Fruit fly (Drosophila melanogaster) whole organism, embryonic: ENCODE data around the gene aralar1.
A peak's percentile ranks its signal among the peaks of the same experiment; 100 is the strongest.

Experiments
- Atf-2 ChIP-seq: fragments of 200-800 bp; sonication (Bioruptor generic); optimal IDR thresholded peaks from 2 replicates; lab custom pipeline; 2016; ENCODE audit warnings: missing biosample characterization, missing genetic modification characterization
- CG10147 ChIP-seq: fragments of 200-800 bp; sonication (Bioruptor generic); optimal IDR thresholded peaks from 2 replicates; lab custom pipeline; 2019; ENCODE audit warnings: missing biosample characterization, mild to moderate bottlenecking, missing genetic modification characterization, moderate library complexity
- CG10267 ChIP-seq: fragments of 200-800 bp; sonication (Bioruptor generic); optimal IDR thresholded peaks from 2 replicates; lab custom pipeline; 2018; ENCODE audit warnings: missing biosample characterization, mild to moderate bottlenecking, missing genetic modification characterization, moderate library complexity
- CG10462 ChIP-seq: fragments of 200-800 bp; sonication (Bioruptor generic); optimal IDR thresholded peaks from 2 replicates; lab custom pipeline; 2016; ENCODE audit warnings: missing biosample characterization, missing genetic modification characterization
- CG11696 ChIP-seq: fragments of 200-800 bp; sonication (Bioruptor generic); IDR thresholded peaks from 2 replicates; pipeline ENCODE4 v1.3.6; 2022; ENCODE audit warnings: missing biosample characterization, missing genetic modification characterization
- CG12391 ChIP-seq: fragments of 200-800 bp; sonication (Bioruptor generic); optimal IDR thresholded peaks from 3 replicates; lab custom pipeline; 2018; ENCODE audit warnings: missing biosample characterization, mild to moderate bottlenecking, missing genetic modification characterization, moderate library complexity
- CG13296 ChIP-seq: fragments of 200-800 bp; sonication (Bioruptor generic); optimal IDR thresholded peaks from 3 replicates; lab custom pipeline; 2018; ENCODE audit warnings: missing biosample characterization, mild to moderate bottlenecking, missing genetic modification characterization
- CG14050 ChIP-seq: fragments of 200-800 bp; sonication (Bioruptor generic); IDR thresholded peaks from 3 replicates; pipeline ENCODE4 v1.3.6; 2022; ENCODE audit warnings: missing biosample characterization, missing genetic modification characterization
- CG15269 ChIP-seq: fragments of 200-800 bp; sonication (Bioruptor generic); optimal IDR thresholded peaks from 2 replicates; lab custom pipeline; 2018; ENCODE audit warnings: missing biosample characterization, mild to moderate bottlenecking, missing genetic modification characterization, moderate library complexity
- CG18619 ChIP-seq: fragments of 200-800 bp; sonication (Bioruptor generic); optimal IDR thresholded peaks from 3 replicates; lab custom pipeline; 2017; ENCODE audit warnings: missing biosample characterization, mild to moderate bottlenecking, missing genetic modification characterization
- CG18764 ChIP-seq: fragments of 200-800 bp; sonication (Bioruptor generic); optimal IDR thresholded peaks from 3 replicates; lab custom pipeline; 2016; ENCODE audit warnings: missing biosample characterization, missing genetic modification characterization
- CG2116 ChIP-seq: fragments of 200-800 bp; sonication (Bioruptor generic); optimal IDR thresholded peaks from 3 replicates; lab custom pipeline; 2018; ENCODE audit warnings: missing biosample characterization, mild to moderate bottlenecking, missing genetic modification characterization
- CG31388 ChIP-seq: fragments of 200-800 bp; sonication (Bioruptor generic); optimal IDR thresholded peaks from 2 replicates; lab custom pipeline; 2016; ENCODE audit warnings: missing biosample characterization, missing genetic modification characterization
- CG3407 ChIP-seq: fragments of 200-800 bp; sonication (Bioruptor generic); optimal IDR thresholded peaks from 2 replicates; lab custom pipeline; 2018; ENCODE audit warnings: missing biosample characterization, mild to moderate bottlenecking, missing genetic modification characterization
- CG4328 ChIP-seq: fragments of 200-800 bp; sonication (Bioruptor generic); optimal IDR thresholded peaks from 3 replicates; lab custom pipeline; 2017; ENCODE audit warnings: missing biosample characterization, missing genetic modification reagents, missing genetic modification characterization
- CG4730 ChIP-seq: fragments of 200-800 bp; sonication (Bioruptor generic); IDR thresholded peaks from 2 replicates; pipeline ENCODE4 v1.3.6; 2022; ENCODE audit warnings: missing biosample characterization, missing genetic modification characterization
- CG4854 ChIP-seq: fragments of 200-800 bp; sonication (Bioruptor generic); optimal IDR thresholded peaks from 2 replicates; lab custom pipeline; 2016; ENCODE audit warnings: missing biosample characterization, missing genetic modification characterization, inconsistent platforms
- CG6791 ChIP-seq: fragments of 200-800 bp; sonication (Bioruptor generic); IDR thresholded peaks from 3 replicates; pipeline ENCODE4 v1.3.6; 2022; ENCODE audit warnings: missing biosample characterization, missing genetic modification characterization; ENCODE audit not compliant: partially characterized antibody
- CG7271 ChIP-seq: fragments of 200-800 bp; sonication (Bioruptor generic); optimal IDR thresholded peaks from 2 replicates; lab custom pipeline; 2018; ENCODE audit warnings: missing biosample characterization, mild to moderate bottlenecking, missing genetic modification characterization, moderate library complexity
- CG7556 ChIP-seq: fragments of 200-800 bp; sonication (Bioruptor generic); optimal IDR thresholded peaks from 2 replicates; lab custom pipeline; 2017; ENCODE audit warnings: missing biosample characterization, mild to moderate bottlenecking, missing genetic modification characterization
- CG8089 ChIP-seq: fragments of 200-800 bp; sonication (Bioruptor generic); optimal IDR thresholded peaks from 3 replicates; lab custom pipeline; 2016; ENCODE audit warnings: missing biosample characterization, missing genetic modification characterization
- CG9609 ChIP-seq: fragments of 200-800 bp; sonication (Bioruptor generic); optimal IDR thresholded peaks from 3 replicates; lab custom pipeline; 2016; ENCODE audit warnings: missing biosample characterization, missing genetic modification characterization
- H2.0 ChIP-seq: fragments of 200-800 bp; sonication (Bioruptor generic); IDR thresholded peaks from 2 replicates; pipeline ENCODE4 v1.3.6; 2022; ENCODE audit warnings: missing biosample characterization, missing genetic modification characterization
- Hand ChIP-seq: fragments of 200-800 bp; sonication (Bioruptor generic); optimal IDR thresholded peaks from 2 replicates; lab custom pipeline; 2017; ENCODE audit warnings: mild to moderate bottlenecking, missing biosample characterization, missing genetic modification reagents, missing genetic modification characterization
- Hey ChIP-seq: fragments of 200-800 bp; sonication (Bioruptor generic); optimal IDR thresholded peaks from 3 replicates; lab custom pipeline; 2018; ENCODE audit warnings: missing biosample characterization, mild to moderate bottlenecking, missing genetic modification characterization
- Lhr ChIP-seq: fragments of 200-800 bp; sonication (Bioruptor generic); optimal IDR thresholded peaks from 3 replicates; lab custom pipeline; 2017; ENCODE audit warnings: mild to moderate bottlenecking, missing biosample characterization, missing genetic modification reagents, missing genetic modification characterization
- Mad ChIP-seq: fragments of 200-800 bp; sonication (Bioruptor generic); optimal IDR thresholded peaks from 2 replicates; lab custom pipeline; 2016; ENCODE audit warnings: missing biosample characterization, missing genetic modification characterization
- Mrtf ChIP-seq: fragments of 200-800 bp; sonication (Bioruptor generic); IDR thresholded peaks from 3 replicates; pipeline ENCODE4 v1.3.6; 2022; ENCODE audit warnings: missing biosample characterization, missing genetic modification characterization
- PHDP ChIP-seq: fragments of 200-800 bp; sonication (Bioruptor generic); optimal IDR thresholded peaks from 3 replicates; lab custom pipeline; 2018; ENCODE audit warnings: missing biosample characterization, mild to moderate bottlenecking, missing genetic modification characterization, moderate library complexity
- Usf ChIP-seq: fragments of 200-800 bp; sonication (Bioruptor generic); optimal IDR thresholded peaks from 2 replicates; lab custom pipeline; 2017; ENCODE audit warnings: missing genotype, missing biosample characterization, missing genetic modification characterization
- al ChIP-seq: fragments of 200-800 bp; sonication (Bioruptor generic); IDR thresholded peaks from 2 replicates; pipeline ENCODE4 v1.3.6; 2022; ENCODE audit warnings: missing biosample characterization, missing genetic modification characterization
- aop ChIP-seq: fragments of 200-800 bp; sonication (Bioruptor generic); IDR thresholded peaks from 2 replicates; pipeline ENCODE4 v1.3.6; 2022; ENCODE audit warnings: missing biosample characterization, missing genetic modification characterization
- ash1 ChIP-seq: fragments of 200-800 bp; sonication (Bioruptor generic); optimal IDR thresholded peaks from 2 replicates; lab custom pipeline; 2018; ENCODE audit warnings: missing biosample characterization, mild to moderate bottlenecking, missing genetic modification characterization
- az2 ChIP-seq: fragments of 200-800 bp; sonication (Bioruptor generic); optimal IDR thresholded peaks from 3 replicates; lab custom pipeline; 2016; ENCODE audit warnings: missing biosample characterization, missing genetic modification characterization
- bab2 ChIP-seq: fragments of 200-800 bp; sonication (Bioruptor generic); optimal IDR thresholded peaks from 2 replicates; lab custom pipeline; 2016; ENCODE audit warnings: missing biosample characterization, missing genetic modification characterization
- br ChIP-seq: fragments of >200 bp; optimal IDR thresholded peaks from 2 replicates; lab custom pipeline; 2017
- bsh ChIP-seq, 2 experiments: fragments of 200-800 bp; sonication (Bioruptor generic); optimal IDR thresholded peaks; 2 replicates each; lab custom pipeline; 2017 to 2018; ENCODE audit warnings: mild to moderate bottlenecking in 2 of 2, missing biosample characterization in 2 of 2, missing genetic modification characterization in 2 of 2, moderate library complexity in 1 of 2
- ems ChIP-seq: fragments of 200-800 bp; sonication (Bioruptor generic); optimal IDR thresholded peaks from 3 replicates; lab custom pipeline; 2016; ENCODE audit warnings: missing biosample characterization, missing genetic modification characterization
- insv ChIP-seq, 2 experiments: fragments of 200-800 bp; sonication (Bioruptor generic); optimal IDR thresholded peaks; 3 replicates each; lab custom pipeline; 2016 to 2018; ENCODE audit warnings: missing biosample characterization in 2 of 2, missing genetic modification characterization in 2 of 2
- kni ChIP-seq: fragments of 200-800 bp; sonication (Bioruptor generic); optimal IDR thresholded peaks from 3 replicates; lab custom pipeline; 2017; ENCODE audit warnings: mild to moderate bottlenecking, missing biosample characterization, missing genetic modification reagents, missing genetic modification characterization
- lbe ChIP-seq: fragments of 200-800 bp; sonication (Bioruptor generic); optimal IDR thresholded peaks from 2 replicates; lab custom pipeline; 2016; ENCODE audit warnings: missing biosample characterization, mild to moderate bottlenecking, missing genetic modification characterization
- lola ChIP-seq, 3 experiments: fragments of >200 bp in 2 of 3; fragments of 200-800 bp in 1 of 3; sonication (Bioruptor generic) in 1 of 3; optimal IDR thresholded peaks; 2 replicates each; lab custom pipeline; 2017 to 2019; ENCODE audit warnings: missing biosample characterization in 3 of 3, missing genetic modification characterization in 3 of 3, mild to moderate bottlenecking in 1 of 3, moderate library complexity in 1 of 3
- mirr ChIP-seq: fragments of 200-800 bp; sonication (Bioruptor generic); optimal IDR thresholded peaks from 3 replicates; lab custom pipeline; 2018; ENCODE audit warnings: missing biosample characterization, mild to moderate bottlenecking, missing genetic modification characterization
- nerfin-2 ChIP-seq: fragments of 200-800 bp; sonication (Bioruptor generic); IDR thresholded peaks from 2 replicates; pipeline ENCODE4 v1.3.6; 2022; ENCODE audit warnings: missing biosample characterization, missing genetic modification characterization; ENCODE audit not compliant: partially characterized antibody
- phol ChIP-seq: fragments of 200-800 bp; sonication (Bioruptor generic); optimal IDR thresholded peaks from 3 replicates; lab custom pipeline; 2018; ENCODE audit warnings: missing biosample characterization, mild to moderate bottlenecking, missing genetic modification characterization, moderate library complexity
- pita ChIP-seq: fragments of 200-800 bp; sonication (Bioruptor generic); optimal IDR thresholded peaks from 2 replicates; lab custom pipeline; 2017; ENCODE audit warnings: missing biosample characterization, mild to moderate bottlenecking, missing genetic modification characterization
- schlank ChIP-seq: fragments of 200-800 bp; sonication (Bioruptor generic); optimal IDR thresholded peaks from 2 replicates; lab custom pipeline; 2018; ENCODE audit warnings: missing biosample characterization, mild to moderate bottlenecking, missing genetic modification characterization
- sisA ChIP-seq: fragments of 200-800 bp; sonication (Bioruptor generic); IDR thresholded peaks from 2 replicates; pipeline ENCODE4 v1.3.6; 2022; ENCODE audit warnings: missing biosample characterization, missing genetic modification characterization
- wor ChIP-seq: fragments of 200-800 bp; sonication (Bioruptor generic); IDR thresholded peaks from 2 replicates; pipeline ENCODE4 v1.3.6; 2022; ENCODE audit warnings: missing biosample characterization, missing genetic modification characterization
- z ChIP-seq: fragments of 200-800 bp; sonication (Bioruptor generic); IDR thresholded peaks from 3 replicates; pipeline ENCODE4 v1.3.6; 2022; ENCODE audit warnings: missing biosample characterization, missing genetic modification characterization

Gene aralar1

dm6 chr3R:30501174-30501573 is 45.5 kb upstream of the aralar1 start (continued):
- TF ChIP-seq CG4328 (GFP tag; lab: Kevin White, UChicago) (no peak), CG8089 (GFP tag; lab: Kevin White, UChicago) (no peak), CG10267 (tag; lab: Kevin White, UChicago) (no peak), CG31388 (no peak), CG11696 (GFP tag; lab: Robert Waterston, UW) (0 out of 2 replicates have a peak, but pooled peaks have one; percentile 26), aop (GFP tag; lab: Robert Waterston, UW) (no peak), sisA (peak; percentile 50), pita (GFP tag; lab: Kevin White, UChicago) (no peak), lola (GFP tag; optimal IDR thresholded peaks at IDR 0.05; lab: Kevin White, UChicago) (no peak), CG4730 (GFP tag; lab: Robert Waterston, UW) (no peak), Mrtf (no peak), CG7271 (tag; lab: Kevin White, UChicago) (peak; percentile 31), CG14050 (GFP tag; lab: Robert Waterston, UW) (no peak), mirr (GFP tag; lab: Kevin White, UChicago) (no peak), schlank (tag; lab: Kevin White, UChicago) (no peak), ash1 (GFP tag; lab: Kevin White, UChicago) (no peak), CG18764 (GFP tag; lab: Kevin White, UChicago) (no peak), Usf (GFP tag; lab: Kevin White, UChicago) (no peak), Mad (GFP tag; lab: Kevin White, UChicago) (no peak), z (no peak), ems (GFP tag; lab: Kevin White, UChicago) (no peak), CG7556 (GFP tag; lab: Kevin White, UChicago) (no peak), az2 (peak; percentile 37), PHDP (no peak), CG15269 (tag; lab: Kevin White, UChicago) (no peak), CG10462 (GFP tag; lab: Kevin White, UChicago) (no peak), CG12391 (no peak), CG3407 (no peak), wor (GFP tag; lab: Robert Waterston, UW) (no peak), al (no peak), nerfin-2 (no peak), Hand (GFP tag; lab: Kevin White, UChicago) (no peak), CG4854 (GFP tag; lab: Kevin White, UChicago) (no peak), CG6791 (no peak), Lhr (GFP tag; lab: Kevin White, UChicago) (no peak), kni (GFP tag; lab: Kevin White, UChicago) (no peak), br (no peak)

- TF ChIP-seq CG13296 (GFP tag; lab: Kevin White, UChicago) (no peak), CG10147 (no peak), CG18619 (GFP tag; lab: Kevin White, UChicago) (no peak), CG9609 (GFP tag; lab: Kevin White, UChicago) (no peak), Atf-2 (GFP tag; lab: Kevin White, UChicago) (no peak), CG2116 (GFP tag; lab: Kevin White, UChicago) (no peak), Hey (tag; lab: Kevin White, UChicago) (no peak), H2.0 (no peak), phol (tag; lab: Kevin White, UChicago) (no peak), bsh (GFP tag; optimal IDR thresholded peaks at IDR 0.05; lab: Kevin White, UChicago) (no peak), az2 (no peak), lbe (GFP tag; lab: Kevin White, UChicago) (no peak), bab2 (GFP tag; lab: Kevin White, UChicago) (no peak), insv (GFP tag; optimal IDR thresholded peaks at IDR 0.05; lab: Kevin White, UChicago) (no peak)
Observed at dm6 chr3R:30500226-30500625, 44.6 kb upstream of the aralar1 start, which contains the start of gene PH4alphaNE1. Gene PH4alphaNE1 (minus strand): TSS chr3R:30500326.
